Worm (Caenorhabditis elegans) whole organism, L1 larva: ENCODE data around the gene F43C11.2.

Experiments
- aha-1 ChIP-seq: fragments of 150-350 bp; optimal IDR thresholded peaks from 2 replicates; lab custom pipeline; 2014; ENCODE audit warnings: missing biosample characterization, missing genetic modification characterization
- nhr-76 ChIP-seq: sonication (generic microtip); optimal IDR thresholded peaks from 2 replicates; lab custom pipeline; 2017; ENCODE audit warnings: missing biosample characterization, missing genetic modification characterization
- pqm-1 ChIP-seq: sonication (generic microtip); optimal IDR thresholded peaks from 3 replicates; lab custom pipeline; 2017; ENCODE audit warnings: missing biosample characterization, missing genetic modification characterization
- unc-130 ChIP-seq: fragments of 150-350 bp; optimal IDR thresholded peaks from 2 replicates; lab custom pipeline; 2017; ENCODE audit warnings: missing biosample characterization, missing genetic modification characterization, inconsistent platforms

ce11 chrII:2352546-2352945 is 2.0 kb upstream of the F43C11.2 start, which contains the start of gene F43C11.10:
- TF ChIP-seq aha-1 (no peak), pqm-1 (tag; lab: Kevin White, UChicago) (no peak), unc-130 (tag; lab: Kevin White, UChicago) (no peak), nhr-76 (tag; lab: Kevin White, UChicago) (no peak)
